Fruit fly (Drosophila melanogaster) S2 (cell line): ENCODE data around the gene CG7974.

ENCODE experiments used
- CG8478 ChIP-seq: fragments of >200 bp; optimal IDR thresholded peaks from 2 replicates; lab custom pipeline; 2018
- CTCF ChIP-seq, 2 experiments: fragments of >200 bp; optimal IDR thresholded peaks; 2 replicates each; lab custom pipeline; 2018

DNA sequence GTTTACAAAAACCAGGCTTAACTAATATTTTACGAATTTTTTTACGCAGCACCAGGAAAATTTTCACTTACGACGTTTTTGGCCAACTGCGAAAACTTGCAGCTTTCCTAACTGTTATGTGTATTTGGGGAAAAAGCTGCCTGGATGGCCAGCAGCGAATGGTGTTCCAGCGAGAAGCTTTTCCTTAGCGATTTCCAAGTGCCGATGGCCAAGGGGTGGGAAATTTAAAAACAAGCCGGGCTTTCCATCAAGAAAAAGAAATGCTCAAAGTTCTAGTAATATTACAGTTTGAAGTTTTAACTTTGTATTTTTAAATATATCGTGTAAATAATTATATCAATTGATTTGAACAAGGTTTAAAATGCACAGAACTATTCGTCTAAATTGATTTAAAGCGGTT, 27.3 kb upstream of the CG7974 start, which contains the start of gene nSyb:
- no peak for TF ChIP-seq CG8478 (lab: Kevin White, UChicago)
- TF ChIP-seq CTCF (optimal IDR thresholded peaks at IDR 0.05; lab: Kevin White, UChicago) = no peak
